Fruit fly (Drosophila melanogaster) whole organism, wandering third instar larva: Measurements from ENCODE around the gene CG14913.

Experiments used
- Abd-B ChIP-seq: fragments of >200 bp; optimal IDR thresholded peaks from 2 replicates; lab custom pipeline; 2017; ENCODE audit warnings: missing biosample characterization, missing genetic modification characterization
- CG32264 ChIP-seq: fragments of 200-800 bp; sonication (Bioruptor generic); optimal IDR thresholded peaks from 2 replicates; lab custom pipeline; 2016; ENCODE audit warnings: missing biosample characterization, missing genetic modification characterization
- CG9705 ChIP-seq: fragments of 200-800 bp; sonication (Bioruptor generic); optimal IDR thresholded peaks from 2 replicates; lab custom pipeline; 2018; ENCODE audit warnings: missing biosample characterization, mild to moderate bottlenecking, missing genetic modification characterization
- CrebA ChIP-seq: fragments of 200-800 bp; sonication (Bioruptor generic); optimal IDR thresholded peaks from 2 replicates; lab custom pipeline; 2016; ENCODE audit warnings: missing biosample characterization, mild to moderate bottlenecking, missing genetic modification characterization, borderline replicate concordance
- Dfd ChIP-seq: fragments of >200 bp; optimal IDR thresholded peaks from 2 replicates; lab custom pipeline; 2017; ENCODE audit warnings: missing biosample characterization, missing genetic modification characterization
- Dif ChIP-seq: fragments of 200-275, 200-300 bp; sonication (Bioruptor generic); optimal IDR thresholded peaks from 2 replicates; lab custom pipeline; 2018; ENCODE audit warnings: missing biosample characterization, missing genetic modification characterization; ENCODE audit not compliant: partially characterized antibody
- GATAd ChIP-seq: sonication (Bioruptor generic); optimal IDR thresholded peaks from 2 replicates; lab custom pipeline; 2016; ENCODE audit warnings: missing biosample characterization, missing genetic modification characterization
- HLH106 ChIP-seq: fragments of 200-800 bp; optimal IDR thresholded peaks from 3 replicates; lab custom pipeline; 2019; ENCODE audit warnings: missing biosample characterization, mild to moderate bottlenecking, missing genetic modification characterization, moderate library complexity
- Hnf4 ChIP-seq: fragments of 200-800 bp; sonication (Bioruptor generic); optimal IDR thresholded peaks from 2 replicates; lab custom pipeline; 2016; ENCODE audit warnings: missing biosample characterization, mild to moderate bottlenecking, missing genetic modification characterization
- Hr78 ChIP-seq: fragments of >200 bp; optimal IDR thresholded peaks from 2 replicates; lab custom pipeline; 2017; ENCODE audit warnings: missing biosample characterization, missing genetic modification characterization
- Hr83 ChIP-seq: fragments of 200-300 bp; sonication (Bioruptor generic); optimal IDR thresholded peaks from 2 replicates; lab custom pipeline; 2016; ENCODE audit warnings: missing biosample characterization, mild to moderate bottlenecking, missing genetic modification characterization, moderate library complexity; ENCODE audit not compliant: poor library complexity, severe bottlenecking
- Jra ChIP-seq: sonication (Bioruptor generic); optimal IDR thresholded peaks from 2 replicates; lab custom pipeline; 2016; ENCODE audit warnings: missing biosample characterization, missing genetic modification characterization
- Mio ChIP-seq: sonication (Bioruptor generic); optimal IDR thresholded peaks from 2 replicates; lab custom pipeline; 2016; ENCODE audit warnings: missing biosample characterization, missing genetic modification characterization
- Myc ChIP-seq: fragments of >200 bp; optimal IDR thresholded peaks from 2 replicates; lab custom pipeline; 2017
- N ChIP-seq: fragments of >200 bp; optimal IDR thresholded peaks from 2 replicates; lab custom pipeline; 2018; ENCODE audit warnings: missing biosample characterization, missing external identifiers, missing genetic modification characterization
- OdsH ChIP-seq: fragments of 200-800 bp; sonication (Bioruptor generic); optimal IDR thresholded peaks from 2 replicates; lab custom pipeline; 2016; ENCODE audit warnings: missing biosample characterization, mild to moderate bottlenecking, missing genetic modification characterization
- Rel ChIP-seq, 2 experiments: fragments of 200-800 bp; sonication (Bioruptor generic) in 1 of 2; optimal IDR thresholded peaks; 2 replicates in 1 of 2; 3 replicates in 1 of 2; lab custom pipeline; 2016 to 2019; ENCODE audit warnings: mild to moderate bottlenecking in 2 of 2, missing biosample characterization in 2 of 2, missing genetic modification characterization in 2 of 2, moderate library complexity in 1 of 2
- Sp1 ChIP-seq: fragments of 200-800 bp; sonication (Bioruptor generic); optimal IDR thresholded peaks from 3 replicates; lab custom pipeline; 2019; ENCODE audit warnings: missing biosample characterization, mild to moderate bottlenecking, missing genetic modification characterization, moderate library complexity
- Vsx2 ChIP-seq: fragments of 200-300, 225-300 bp; sonication (Bioruptor generic); optimal IDR thresholded peaks from 2 replicates; lab custom pipeline; 2018; ENCODE audit warnings: missing biosample characterization, missing genetic modification characterization; ENCODE audit not compliant: partially characterized antibody
- br ChIP-seq: fragments of 200-800 bp; sonication (Bioruptor generic); optimal IDR thresholded peaks from 2 replicates; lab custom pipeline; 2016; ENCODE audit warnings: missing biosample characterization, missing genetic modification characterization
- brk ChIP-seq: fragments of 200-800 bp; sonication (Bioruptor generic); optimal IDR thresholded peaks from 2 replicates; lab custom pipeline; 2016; ENCODE audit warnings: missing biosample characterization, mild to moderate bottlenecking, missing genetic modification characterization
- dl ChIP-seq, 2 experiments: fragments of 175-275, 200-275 bp in 1 of 2; fragments of 200-275 bp in 1 of 2; sonication (Bioruptor generic); optimal IDR thresholded peaks; lab custom pipeline; 2018; ENCODE audit warnings: mild to moderate bottlenecking in 2 of 2, missing biosample characterization in 2 of 2, missing genetic modification characterization in 2 of 2, moderate library complexity in 2 of 2; ENCODE audit not compliant: partially characterized antibody in 2 of 2, insufficient read depth in 1 of 2
- dmrt93B ChIP-seq: fragments of 200-800 bp; sonication (Bioruptor generic); optimal IDR thresholded peaks from 2 replicates; lab custom pipeline; 2018; ENCODE audit warnings: missing biosample characterization, mild to moderate bottlenecking, missing genetic modification characterization
- dsf ChIP-seq: sonication (Bioruptor generic); optimal IDR thresholded peaks from 2 replicates; lab custom pipeline; 2016; ENCODE audit warnings: missing biosample characterization, missing genetic modification characterization, borderline replicate concordance
- ey ChIP-seq: fragments of 200-800 bp; sonication (Bioruptor generic); optimal IDR thresholded peaks from 2 replicates; lab custom pipeline; 2016; ENCODE audit warnings: missing biosample characterization, missing genetic modification characterization
- foxo ChIP-seq, 2 experiments: fragments of 200-800 bp; sonication (Bioruptor generic); optimal IDR thresholded peaks; 2 replicates in 1 of 2; 3 replicates in 1 of 2; lab custom pipeline; 2016 to 2017; ENCODE audit warnings: missing biosample characterization in 2 of 2, missing genetic modification characterization in 2 of 2
- fru ChIP-seq: fragments of 200-800 bp; sonication (Bioruptor generic); optimal IDR thresholded peaks from 3 replicates; lab custom pipeline; 2016; ENCODE audit warnings: missing biosample characterization, mild to moderate bottlenecking, missing genetic modification characterization
- h ChIP-seq: fragments of 200-800 bp; sonication (Bioruptor generic); optimal IDR thresholded peaks from 3 replicates; lab custom pipeline; 2016; ENCODE audit warnings: missing biosample characterization, mild to moderate bottlenecking, missing genetic modification characterization
- jim ChIP-seq: fragments of 175-275, 200-325 bp; sonication (Bioruptor generic); optimal IDR thresholded peaks from 2 replicates; lab custom pipeline; 2016; ENCODE audit warnings: missing biosample characterization, mild to moderate bottlenecking, missing genetic modification characterization
- lola ChIP-seq: fragments of >200 bp; optimal IDR thresholded peaks from 2 replicates; lab custom pipeline; 2017; ENCODE audit warnings: missing biosample characterization, missing genetic modification characterization
- pan ChIP-seq: fragments of >200 bp; optimal IDR thresholded peaks from 2 replicates; lab custom pipeline; 2017
- psq ChIP-seq: fragments of 200-800 bp; sonication (Bioruptor generic); optimal IDR thresholded peaks from 3 replicates; lab custom pipeline; 2017; ENCODE audit warnings: missing biosample characterization, mild to moderate bottlenecking, missing genetic modification characterization, moderate library complexity
- rgr ChIP-seq: fragments of 200-800 bp; sonication (Bioruptor generic); optimal IDR thresholded peaks from 3 replicates; lab custom pipeline; 2016; ENCODE audit warnings: missing biosample characterization, mild to moderate bottlenecking, missing genetic modification characterization
- sage ChIP-seq: fragments of 200-800 bp; sonication (Bioruptor generic); optimal IDR thresholded peaks from 2 replicates; lab custom pipeline; 2016; ENCODE audit warnings: missing biosample characterization, mild to moderate bottlenecking, missing genetic modification characterization
- sv ChIP-seq: fragments of 200-800 bp; sonication (Bioruptor generic); optimal IDR thresholded peaks from 3 replicates; lab custom pipeline; 2016; ENCODE audit warnings: missing biosample characterization, missing genetic modification characterization
- tai ChIP-seq: sonication (Bioruptor generic); optimal IDR thresholded peaks from 2 replicates; lab custom pipeline; 2016; ENCODE audit warnings: missing biosample characterization, missing genetic modification characterization
- usp ChIP-seq: fragments of >200 bp; optimal IDR thresholded peaks from 2 replicates; lab custom pipeline; 2017; ENCODE audit warnings: missing biosample characterization, missing genetic modification characterization
- woc ChIP-seq: sonication (Bioruptor generic); optimal IDR thresholded peaks from 2 replicates; lab custom pipeline; 2016; ENCODE audit warnings: missing biosample characterization, mild to moderate bottlenecking, missing genetic modification characterization

Gene CG14913

dm6 chr2L:11059206-11059605 is 42.4 kb downstream of the CG14913 start:
- TF ChIP-seq GATAd (GFP tag; lab: Kevin White, UChicago) (no peak), h (GFP tag; lab: Kevin White, UChicago) (no peak), CG9705 (no peak), Jra (GFP tag; lab: Kevin White, UChicago) (no peak), foxo (GFP tag; optimal IDR thresholded peaks at IDR 0.05; lab: Kevin White, UChicago) (no peak), Hnf4 (GFP tag; lab: Kevin White, UChicago) (no peak), dsf (GFP tag; lab: Kevin White, UChicago) (no peak)

- peak; percentile 63 for TF ChIP-seq Dif (GFP tag; lab: Kevin White, UChicago)
- no peak for TF ChIP-seq Rel (GFP tag; optimal IDR thresholded peaks at IDR 0.05; lab: Kevin White, UChicago)
- peak; percentile 26 for TF ChIP-seq Rel (tag; optimal IDR thresholded peaks at IDR 0.05; lab: Kevin White, UChicago)
- peak; percentile 38 for TF ChIP-seq h (GFP tag; lab: Kevin White, UChicago)
- TF ChIP-seq Jra (GFP tag; lab: Kevin White, UChicago) = peak; percentile 10
- TF ChIP-seq CrebA (GFP tag; lab: Kevin White, UChicago) = peak; percentile 54
- TF ChIP-seq Hnf4 (GFP tag; lab: Kevin White, UChicago) = peak; percentile 49
- peak; percentile 44 for TF ChIP-seq Hr83 (GFP tag; lab: Kevin White, UChicago)
- no peak for TF ChIP-seq tai (GFP tag; lab: Kevin White, UChicago)
- TF ChIP-seq Mio (GFP tag; lab: Kevin White, UChicago) = no peak
These were observed 44.4 kb downstream of the CG14913 start for dm6 chr2L:11061155-11061554.

- TF ChIP-seq h (GFP tag; lab: Kevin White, UChicago) = peak; percentile 80
- no peak for TF ChIP-seq Jra (GFP tag; lab: Kevin White, UChicago)
- TF ChIP-seq sv (GFP tag; lab: Kevin White, UChicago) = no peak
- TF ChIP-seq Hr78 (GFP tag; lab: Kevin White, UChicago) = no peak
- no peak for TF ChIP-seq N (GFP tag; lab: Kevin White, UChicago)
- peak; percentile 34 for TF ChIP-seq jim (GFP tag; lab: Kevin White, UChicago)
- TF ChIP-seq sage (GFP tag; lab: Kevin White, UChicago) = peak; percentile 12
- TF ChIP-seq Abd-B (GFP tag; lab: Kevin White, UChicago) = no peak
- peak; percentile 50 for TF ChIP-seq brk (GFP tag; lab: Kevin White, UChicago)
- no peak for TF ChIP-seq usp
- peak in 1 of 2 experiments; percentile 79 for TF ChIP-seq foxo (GFP tag; optimal IDR thresholded peaks at IDR 0.05; lab: Kevin White, UChicago)
- no peak for TF ChIP-seq dsf (GFP tag; lab: Kevin White, UChicago)
- TF ChIP-seq CG9705 = peak; percentile 26
- no peak for TF ChIP-seq Vsx2 (GFP tag; lab: Kevin White, UChicago)
- peak; percentile 46 for TF ChIP-seq woc (GFP tag; lab: Kevin White, UChicago)
- TF ChIP-seq psq (GFP tag; lab: Kevin White, UChicago) = peak; percentile 76
- TF ChIP-seq OdsH = peak; percentile 73
- TF ChIP-seq Sp1 (GFP tag; lab: Kevin White, UChicago) = peak; percentile 82
- TF ChIP-seq dl (GFP tag; optimal IDR thresholded peaks at IDR 0.05; lab: Kevin White, UChicago; ENCODE audit: insufficient read depth in 1 of 2, partially characterized antibody in 2 of 2) = no peak
- TF ChIP-seq ey = peak; percentile 53
- TF ChIP-seq Dfd (GFP tag; lab: Kevin White, UChicago) = no peak
- TF ChIP-seq HLH106 = peak; percentile 83
- TF ChIP-seq GATAd (GFP tag; lab: Kevin White, UChicago) = no peak
- peak; percentile 12 for TF ChIP-seq CrebA (GFP tag; lab: Kevin White, UChicago)
- TF ChIP-seq pan (lab: Kevin White, UChicago) = no peak
- TF ChIP-seq Myc (lab: Kevin White, UChicago) = no peak
- TF ChIP-seq Dif (GFP tag; lab: Kevin White, UChicago) = no peak
- no peak for TF ChIP-seq Mio (GFP tag; lab: Kevin White, UChicago)
- TF ChIP-seq Rel (GFP tag; optimal IDR thresholded peaks at IDR 0.05; lab: Kevin White, UChicago) = peak; percentile 47
- peak; percentile 26 for TF ChIP-seq Rel (tag; optimal IDR thresholded peaks at IDR 0.05; lab: Kevin White, UChicago)
- peak; percentile 27 for TF ChIP-seq Hnf4 (GFP tag; lab: Kevin White, UChicago)
- peak; percentile 79 for TF ChIP-seq rgr (GFP tag; lab: Kevin White, UChicago)
- TF ChIP-seq lola (GFP tag; lab: Kevin White, UChicago) = no peak
- TF ChIP-seq br (GFP tag; lab: Kevin White, UChicago) = peak; percentile 79
- peak; percentile 32 for TF ChIP-seq Hr83 (GFP tag; lab: Kevin White, UChicago)
- TF ChIP-seq dmrt93B (GFP tag; lab: Kevin White, UChicago) = peak; percentile 60
- TF ChIP-seq fru (GFP tag; lab: Kevin White, UChicago) = peak; percentile 72
- TF ChIP-seq CG32264 (GFP tag; lab: Kevin White, UChicago) = peak; percentile 20
- no peak for TF ChIP-seq tai (GFP tag; lab: Kevin White, UChicago)
These were observed 48.5 kb downstream of the CG14913 start for dm6 chr2L:11065106-11065878.
